Worm (Caenorhabditis elegans) whole organism, late embryonic: ENCODE measurements around the gene nprt-1.

Experiments
- K09A11.1 ChIP-seq: sonication (generic microtip); optimal IDR thresholded peaks from 2 replicates; lab custom pipeline; 2017; ENCODE audit warnings: antibody characterized with exemption, mild to moderate bottlenecking, missing genetic modification characterization, missing compliant biosample characterization; ENCODE audit not compliant: insufficient read depth
- T23F11.4 ChIP-seq: fragments of 200-800 bp; sonication (Bioruptor generic); optimal IDR thresholded peaks from 2 replicates; lab custom pipeline; 2018; ENCODE audit warnings: mild to moderate bottlenecking, missing genetic modification characterization, missing compliant biosample characterization
- ahr-1 ChIP-seq: sonication (generic microtip); optimal IDR thresholded peaks from 2 replicates; lab custom pipeline; 2016; ENCODE audit warnings: missing genetic modification characterization, missing compliant biosample characterization
- ceh-14 ChIP-seq: sonication (generic microtip); optimal IDR thresholded peaks from 2 replicates; lab custom pipeline; 2016; ENCODE audit warnings: missing genotype, missing genetic modification characterization, missing compliant biosample characterization
- ceh-18 ChIP-seq: sonication (generic microtip); optimal IDR thresholded peaks from 2 replicates; lab custom pipeline; 2016; ENCODE audit warnings: missing genetic modification characterization, missing compliant biosample characterization
- ceh-19 ChIP-seq: fragments of 200-800 bp; sonication (Bioruptor generic); optimal IDR thresholded peaks from 2 replicates; lab custom pipeline; 2018; ENCODE audit warnings: mild to moderate bottlenecking, missing genetic modification characterization, missing compliant biosample characterization
- ceh-2 ChIP-seq: sonication (generic microtip); optimal IDR thresholded peaks from 2 replicates; lab custom pipeline; 2016; ENCODE audit warnings: missing genotype, missing genetic modification characterization, missing compliant biosample characterization
- ceh-22 ChIP-seq: sonication (generic microtip); optimal IDR thresholded peaks from 2 replicates; lab custom pipeline; 2017; ENCODE audit warnings: missing biosample characterization, missing genetic modification characterization
- ceh-24 ChIP-seq: sonication (generic microtip); optimal IDR thresholded peaks from 2 replicates; lab custom pipeline; 2016; ENCODE audit warnings: mild to moderate bottlenecking, missing genetic modification characterization, missing compliant biosample characterization
- ceh-30 ChIP-seq: fragments of 150-350 bp; optimal IDR thresholded peaks from 2 replicates; lab custom pipeline; 2014; ENCODE audit warnings: missing biosample characterization, missing genetic modification characterization
- ceh-34 ChIP-seq: sonication (generic microtip); optimal IDR thresholded peaks from 2 replicates; lab custom pipeline; 2016; ENCODE audit warnings: mild to moderate bottlenecking, missing genetic modification characterization, missing compliant biosample characterization
- ceh-45 ChIP-seq: fragments of 200-800 bp; sonication (Bioruptor generic); IDR thresholded peaks from 2 replicates; pipeline ENCODE4 v1.3.6; 2022; ENCODE audit warnings: missing genetic modification reagents, missing genetic modification characterization, missing compliant biosample characterization
- ceh-48 ChIP-seq: sonication (generic microtip); optimal IDR thresholded peaks from 2 replicates; lab custom pipeline; 2016; ENCODE audit warnings: missing genetic modification characterization, inconsistent platforms, missing compliant biosample characterization
- ceh-6 ChIP-seq: fragments of 200-800 bp; sonication (Bioruptor generic); optimal IDR thresholded peaks from 2 replicates; lab custom pipeline; 2018; ENCODE audit warnings: mild to moderate bottlenecking, missing genetic modification characterization, missing compliant biosample characterization
- ceh-9 ChIP-seq: sonication (generic microtip); optimal IDR thresholded peaks from 2 replicates; lab custom pipeline; 2016; ENCODE audit warnings: mild to moderate bottlenecking, missing genetic modification characterization, inconsistent platforms, missing compliant biosample characterization
- dve-1 ChIP-seq: sonication (generic microtip); optimal IDR thresholded peaks from 2 replicates; lab custom pipeline; 2017; ENCODE audit warnings: antibody characterized with exemption, mild to moderate bottlenecking, missing genetic modification characterization, missing compliant biosample characterization
- eyg-1 ChIP-seq: sonication (generic microtip); optimal IDR thresholded peaks from 2 replicates; lab custom pipeline; 2016; ENCODE audit warnings: missing genotype, missing genetic modification characterization, missing compliant biosample characterization
- fkh-10 ChIP-seq: fragments of 150-350 bp; optimal IDR thresholded peaks from 2 replicates; lab custom pipeline; 2014; ENCODE audit warnings: missing biosample characterization, missing genetic modification reagents, missing genetic modification characterization
- gmeb-2 ChIP-seq: sonication (generic microtip); optimal IDR thresholded peaks from 2 replicates; lab custom pipeline; 2016; ENCODE audit warnings: missing genetic modification characterization, inconsistent platforms, missing compliant biosample characterization
- hlh-13 ChIP-seq: fragments of 200-800 bp; sonication (Bioruptor generic); optimal IDR thresholded peaks from 2 replicates; lab custom pipeline; 2018; ENCODE audit warnings: mild to moderate bottlenecking, missing genetic modification characterization, missing compliant biosample characterization
- hlh-15 ChIP-seq: sonication (generic microtip); optimal IDR thresholded peaks from 2 replicates; lab custom pipeline; 2016; ENCODE audit warnings: missing genetic modification characterization, missing compliant biosample characterization
- hlh-6 ChIP-seq: sonication (generic microtip); optimal IDR thresholded peaks from 2 replicates; lab custom pipeline; 2016; ENCODE audit warnings: missing genotype, missing genetic modification characterization, missing compliant biosample characterization
- hlh-8 ChIP-seq: sonication (generic microtip); optimal IDR thresholded peaks from 2 replicates; lab custom pipeline; 2016; ENCODE audit warnings: missing genotype, missing genetic modification characterization, missing compliant biosample characterization
- lim-6 ChIP-seq: sonication (generic microtip); optimal IDR thresholded peaks from 2 replicates; lab custom pipeline; 2016; ENCODE audit warnings: missing genetic modification characterization, missing compliant biosample characterization
- lin-11 ChIP-seq: fragments of 200-800 bp; sonication (Bioruptor generic); optimal IDR thresholded peaks from 2 replicates; lab custom pipeline; 2018; ENCODE audit warnings: mild to moderate bottlenecking, missing genetic modification characterization, missing compliant biosample characterization
- mec-3 ChIP-seq: sonication (generic microtip); optimal IDR thresholded peaks from 2 replicates; lab custom pipeline; 2016; ENCODE audit warnings: borderline replicate concordance, missing genetic modification characterization, missing compliant biosample characterization
- nfya-1 ChIP-seq: sonication (generic microtip); optimal IDR thresholded peaks from 2 replicates; lab custom pipeline; 2017; ENCODE audit warnings: missing genetic modification characterization, mild to moderate bottlenecking, missing compliant biosample characterization, antibody characterized with exemption, moderate library complexity
- pat-9 ChIP-seq: fragments of 200-800 bp; sonication (Bioruptor generic); optimal IDR thresholded peaks from 2 replicates; lab custom pipeline; 2018; ENCODE audit warnings: mild to moderate bottlenecking, missing genetic modification characterization, moderate library complexity, missing compliant biosample characterization
- pha-4 ChIP-seq: fragments of 150-350 bp; optimal IDR thresholded peaks from 2 replicates; lab custom pipeline; 2018; ENCODE audit warnings: missing biosample characterization, missing genetic modification reagents, missing genetic modification characterization
- pros-1 ChIP-seq: fragments of 150-350 bp; optimal IDR thresholded peaks from 2 replicates; lab custom pipeline; 2014; ENCODE audit warnings: missing biosample characterization, missing genetic modification reagents, missing genetic modification characterization
- sdc-2 ChIP-seq: sonication (generic microtip); optimal IDR thresholded peaks from 2 replicates; lab custom pipeline; 2016; ENCODE audit warnings: missing genotype, missing genetic modification characterization, missing compliant biosample characterization
- syd-9 ChIP-seq: sonication (generic microtip); optimal IDR thresholded peaks from 2 replicates; lab custom pipeline; 2016; ENCODE audit warnings: mild to moderate bottlenecking, missing genetic modification characterization, moderate library complexity, missing compliant biosample characterization
- tbx-2 ChIP-seq: sonication (generic microtip); optimal IDR thresholded peaks from 2 replicates; lab custom pipeline; 2016; ENCODE audit warnings: missing genetic modification characterization, missing compliant biosample characterization
- ttx-3 ChIP-seq: sonication (generic microtip); optimal IDR thresholded peaks from 2 replicates; lab custom pipeline; 2016; ENCODE audit warnings: missing genetic modification reagents, missing genetic modification characterization, missing compliant biosample characterization
- unc-3 ChIP-seq, 2 experiments: fragments of 200-800 bp in 1 of 2; sonication (Bioruptor generic) in 1 of 2; sonication (generic microtip) in 1 of 2; conservative IDR thresholded peaks in 1 of 2; optimal IDR thresholded peaks in 1 of 2; 2 replicates each; pipeline versions ENCODE4 v1.3.6 to Lab custom; 2016 to 2022; ENCODE audit warnings: missing compliant biosample characterization in 2 of 2, missing genetic modification characterization in 2 of 2, missing genetic modification reagents in 1 of 2
- unc-55 ChIP-seq: sonication (generic microtip); optimal IDR thresholded peaks from 2 replicates; lab custom pipeline; 2017; ENCODE audit warnings: missing biosample characterization, missing genetic modification reagents, missing genetic modification characterization
- unc-86 ChIP-seq: sonication (generic microtip); optimal IDR thresholded peaks from 2 replicates; lab custom pipeline; 2016; ENCODE audit warnings: missing genetic modification characterization, missing compliant biosample characterization
- ztf-16 ChIP-seq: sonication (generic microtip); optimal IDR thresholded peaks from 2 replicates; lab custom pipeline; 2017; ENCODE audit warnings: missing genetic modification characterization, missing compliant biosample characterization

nprt-1 gene

DNA sequence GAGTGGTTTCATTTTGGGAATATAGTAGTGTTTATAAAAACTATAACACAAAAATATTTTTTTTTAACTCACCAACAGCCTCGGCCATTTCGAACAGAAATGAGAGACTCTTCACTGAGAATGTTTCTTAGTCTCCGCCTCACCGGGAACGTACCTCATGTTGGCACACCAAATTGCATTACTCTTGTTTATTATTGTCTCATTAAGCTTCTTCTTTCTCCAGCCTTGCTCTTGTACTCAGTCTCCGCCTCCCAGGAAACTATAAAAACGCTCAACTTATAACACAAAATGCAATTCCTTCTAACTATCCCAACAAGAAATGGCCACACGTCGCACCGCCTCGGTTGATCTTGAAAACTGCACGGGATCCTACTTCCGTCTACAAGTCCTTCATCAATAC, 57.7 kb downstream of the nprt-1 start, which contains the start of the genes Y54G2A.48 and pudl-1:
Gene Y54G2A.48, minus strand, starts transcription at position 101 of the 400 bp plus-strand sequence.
Gene pudl-1, plus strand, starts transcription at position 320 of the 400 bp plus-strand sequence.
- TF ChIP-seq ceh-24 (tag; lab: Kevin White, UChicago) = no peak
- no peak for TF ChIP-seq gmeb-2 (tag; lab: Kevin White, UChicago)
- TF ChIP-seq ceh-30 = no peak
- TF ChIP-seq unc-55 (GFP tag; lab: Kevin White, UChicago) = no peak
- no peak for TF ChIP-seq ceh-22 (tag; lab: Kevin White, UChicago)
- no peak for TF ChIP-seq dve-1
- TF ChIP-seq ztf-16 = no peak
- no peak for TF ChIP-seq nfya-1 (tag; lab: Kevin White, UChicago)
- no peak for TF ChIP-seq hlh-15 (tag; lab: Kevin White, UChicago)
- TF ChIP-seq lim-6 (tag; lab: Kevin White, UChicago) = no peak
- TF ChIP-seq ttx-3 (tag; lab: Kevin White, UChicago) = no peak
- TF ChIP-seq eyg-1 (tag; lab: Kevin White, UChicago) = no peak
- TF ChIP-seq pha-4 (tag; lab: Kevin White, UChicago) = no peak
- TF ChIP-seq hlh-6 (tag; lab: Kevin White, UChicago) = no peak
- no peak for TF ChIP-seq fkh-10 (GFP tag; lab: Kevin White, UChicago)
- no peak for TF ChIP-seq ceh-45

DNA sequence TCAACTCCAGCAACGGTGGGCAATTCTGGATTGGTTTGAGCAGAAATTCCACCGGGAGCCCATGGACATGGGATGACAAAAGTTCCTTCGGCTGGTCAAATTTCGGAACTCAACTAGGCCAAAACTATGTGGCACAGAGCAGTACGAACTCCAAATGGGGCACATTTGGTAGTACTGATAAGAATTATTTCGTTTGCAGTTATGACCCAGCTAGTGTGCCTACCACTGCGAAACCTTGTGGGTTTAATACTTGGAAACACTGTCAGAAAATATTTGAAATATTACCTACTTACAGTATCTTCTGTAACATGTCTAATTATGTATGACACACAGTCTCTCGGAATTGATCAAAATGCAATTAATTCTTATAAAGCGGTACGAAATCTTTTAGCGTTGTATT, 63.9 kb downstream of the nprt-1 start:
- TF ChIP-seq K09A11.1 (tag; lab: Kevin White, UChicago) (no peak), mec-3 (tag; lab: Kevin White, UChicago) (no peak), lin-11 (tag; lab: Kevin White, UChicago) (no peak), ceh-6 (GFP tag; lab: Kevin White, UChicago) (no peak), pat-9 (no peak), hlh-13 (no peak), ceh-18 (tag; lab: Kevin White, UChicago) (no peak), dve-1 (no peak), unc-3 (GFP tag; conservative IDR thresholded peaks at IDR 0.05; lab: Robert Waterston, UW) (no peak), unc-3 (tag; optimal IDR thresholded peaks at IDR 0.05; lab: Kevin White, UChicago) (no peak), ceh-24 (tag; lab: Kevin White, UChicago) (no peak), eyg-1 (tag; lab: Kevin White, UChicago) (no peak), pros-1 (tag; lab: Kevin White, UChicago) (no peak), unc-86 (tag; lab: Kevin White, UChicago) (no peak), ceh-14 (no peak), ceh-45 (no peak), syd-9 (tag; lab: Kevin White, UChicago) (no peak), ceh-9 (tag; lab: Kevin White, UChicago) (no peak)

DNA sequence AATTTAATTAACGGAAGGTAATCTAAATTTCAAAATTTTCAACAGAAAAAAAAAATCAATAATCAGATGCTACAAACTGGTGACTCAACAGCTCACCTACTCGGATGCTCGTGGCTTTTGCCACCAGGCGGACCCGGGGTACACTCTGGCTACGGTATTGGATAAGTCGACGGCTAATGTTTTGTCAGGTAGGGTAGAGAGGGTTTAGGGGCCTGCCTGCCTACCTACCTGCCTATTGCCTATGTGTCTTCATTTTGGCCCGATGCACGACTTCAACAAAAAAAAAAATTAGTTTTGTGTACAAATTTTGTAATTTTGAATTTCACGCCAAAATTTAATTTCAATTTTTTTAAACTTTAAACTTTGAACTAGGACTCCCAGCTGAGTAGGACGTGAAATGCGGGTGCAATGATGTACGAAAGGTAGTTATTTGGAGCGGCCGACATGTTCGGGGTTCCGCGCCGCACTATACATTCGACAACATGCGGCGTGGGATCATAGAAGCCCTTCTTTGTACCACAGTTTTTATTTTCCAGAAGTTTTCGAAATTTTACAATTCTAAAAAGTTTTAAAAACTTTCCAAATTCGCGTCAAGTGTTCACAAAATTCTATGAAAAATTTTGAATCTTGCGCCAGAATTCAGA, 64.7 kb downstream of the nprt-1 start:
- TF ChIP-seq ahr-1 (tag; lab: Kevin White, UChicago) (no peak), ceh-6 (GFP tag; lab: Kevin White, UChicago) (no peak), K09A11.1 (tag; lab: Kevin White, UChicago) (no peak), hlh-8 (no peak), sdc-2 (no peak), ceh-2 (no peak), T23F11.4 (GFP tag; lab: Kevin White, UChicago) (no peak), lin-11 (tag; lab: Kevin White, UChicago) (no peak), ceh-34 (tag; lab: Kevin White, UChicago) (no peak), tbx-2 (tag; lab: Kevin White, UChicago) (no peak), ceh-19 (GFP tag; lab: Kevin White, UChicago) (no peak), ceh-48 (tag; lab: Kevin White, UChicago) (no peak), hlh-13 (no peak)
